Worm (Caenorhabditis elegans) whole organism, midembryonic: ENCODE results near the gene C09B9.2.

Experiments used
- cog-1 ChIP-seq: sonication (generic microtip); optimal IDR thresholded peaks from 2 replicates; lab custom pipeline; 2016; ENCODE audit warnings: missing genetic modification characterization, missing compliant biosample characterization
- flt-1 ChIP-seq: fragments of 200-800 bp; sonication (Bioruptor generic); IDR thresholded peaks from 2 replicates; pipeline ENCODE4 v1.3.6; 2022; ENCODE audit warnings: missing genetic modification characterization, missing compliant biosample characterization
- klf-2 ChIP-seq: fragments of 200-800 bp; sonication (Bioruptor generic); conservative IDR thresholded peaks from 2 replicates; pipeline ENCODE4 v1.3.6; 2022; ENCODE audit warnings: missing genetic modification reagents, missing genetic modification characterization, missing compliant biosample characterization
- med-1 ChIP-seq: sonication (generic microtip); optimal IDR thresholded peaks from 2 replicates; lab custom pipeline; 2017; ENCODE audit warnings: missing genetic modification characterization, mild to moderate bottlenecking, missing compliant biosample characterization, antibody characterized with exemption, missing genetic modification reagents; ENCODE audit not compliant: insufficient read depth
- ztf-23 ChIP-seq: fragments of 200-800 bp; sonication (Bioruptor generic); IDR thresholded peaks from 2 replicates; pipeline ENCODE4 v1.3.6; 2022; ENCODE audit warnings: missing genetic modification reagents, missing genetic modification characterization, missing compliant biosample characterization
- ztf-29 ChIP-seq: fragments of 200-800 bp; sonication (Bioruptor generic); IDR thresholded peaks from 2 replicates; pipeline ENCODE4 v1.3.6; 2022; ENCODE audit warnings: missing genetic modification reagents, missing genetic modification characterization, missing compliant biosample characterization

ce11 chrIV:5076607-5077006 is 47.5 kb downstream of the C09B9.2 start:
- no peak for TF ChIP-seq cog-1 (tag; lab: Kevin White, UChicago)
- TF ChIP-seq flt-1 = no peak
- TF ChIP-seq med-1 (GFP tag; lab: Kevin White, UChicago) = no peak
- no peak for TF ChIP-seq klf-2 (GFP tag; lab: Robert Waterston, UW)
- no peak for TF ChIP-seq ztf-23
- no peak for TF ChIP-seq ztf-29 (GFP tag; lab: Robert Waterston, UW)
